Fruit fly (Drosophila melanogaster): ENCODE results near the gene CG13843.

dm6 chr3R:22564707-22565106, 44.6 kb upstream of the CG13843 start:
- TF ChIP-seq CG7101 (tag; optimal IDR thresholded peaks at IDR 0.05) (no peak), tj (GFP tag; optimal IDR thresholded peaks at IDR 0.05) (no peak), kay (GFP tag; ENCODE audit: borderline replicate concordance) (no peak), toe (GFP tag; optimal IDR thresholded peaks at IDR 0.05) (no peak), cic (GFP tag; optimal IDR thresholded peaks at IDR 0.05) (no peak), CG1620 (GFP tag; optimal IDR thresholded peaks at IDR 0.05) (no peak), CG11617 (GFP tag; optimal IDR thresholded peaks at IDR 0.05) (no peak)
